Fruit fly (Drosophila melanogaster) S2 (cell line): ENCODE results near the gene CG14315.

Experiments
- CG8478 ChIP-seq: fragments of >200 bp; optimal IDR thresholded peaks from 2 replicates; lab custom pipeline; 2018
- CTCF ChIP-seq, 2 experiments: fragments of >200 bp; optimal IDR thresholded peaks; 2 replicates each; lab custom pipeline; 2018

The CG14315 gene

dm6 chr3R:18196622-18196990 is 38.1 kb downstream of the CG14315 start:
- no peak for TF ChIP-seq CTCF (optimal IDR thresholded peaks at IDR 0.05; lab: Kevin White, UChicago)
- TF ChIP-seq CG8478 (lab: Kevin White, UChicago): no peak

- no peak for TF ChIP-seq CTCF (optimal IDR thresholded peaks at IDR 0.05; lab: Kevin White, UChicago)
These were observed 38.7 kb downstream of the CG14315 start for dm6 chr3R:18196991-18197801.

- TF ChIP-seq CTCF (optimal IDR thresholded peaks at IDR 0.05; lab: Kevin White, UChicago) (no peak), CG8478 (lab: Kevin White, UChicago) (no peak)
These were observed 39.3 kb downstream of the CG14315 start for dm6 chr3R:18197802-18198148.

DNA sequence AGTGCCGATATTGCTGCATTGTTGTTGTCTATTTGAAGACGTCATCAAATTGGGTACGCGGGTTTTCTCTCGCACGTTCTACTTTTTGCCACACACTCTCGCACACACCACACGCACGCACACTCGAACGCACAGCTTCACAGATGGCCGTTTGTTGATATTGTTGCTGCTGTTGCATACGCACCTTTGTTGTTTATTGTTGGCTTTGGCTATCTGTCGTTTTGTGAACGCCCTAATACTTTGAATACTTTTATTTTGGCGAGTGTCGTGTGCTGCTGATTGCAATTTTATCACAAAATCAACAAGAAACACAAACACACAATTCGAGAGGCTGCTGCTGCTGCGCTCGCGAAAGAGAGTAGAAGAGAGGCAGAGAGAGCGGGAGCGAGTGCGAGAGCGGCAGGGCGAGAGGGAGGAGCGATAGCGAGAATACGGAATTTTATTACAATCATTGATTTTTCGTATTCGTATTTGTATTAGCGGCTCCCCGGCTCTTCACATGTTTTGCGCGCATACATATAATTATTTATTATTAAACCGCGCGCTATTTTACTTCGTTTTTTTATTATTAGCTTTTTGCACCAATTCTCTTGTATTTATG is 40.1 kb downstream of the CG14315 start:
- TF ChIP-seq CTCF (optimal IDR thresholded peaks at IDR 0.05; lab: Kevin White, UChicago): no peak
- no peak for TF ChIP-seq CG8478 (lab: Kevin White, UChicago)

DNA sequence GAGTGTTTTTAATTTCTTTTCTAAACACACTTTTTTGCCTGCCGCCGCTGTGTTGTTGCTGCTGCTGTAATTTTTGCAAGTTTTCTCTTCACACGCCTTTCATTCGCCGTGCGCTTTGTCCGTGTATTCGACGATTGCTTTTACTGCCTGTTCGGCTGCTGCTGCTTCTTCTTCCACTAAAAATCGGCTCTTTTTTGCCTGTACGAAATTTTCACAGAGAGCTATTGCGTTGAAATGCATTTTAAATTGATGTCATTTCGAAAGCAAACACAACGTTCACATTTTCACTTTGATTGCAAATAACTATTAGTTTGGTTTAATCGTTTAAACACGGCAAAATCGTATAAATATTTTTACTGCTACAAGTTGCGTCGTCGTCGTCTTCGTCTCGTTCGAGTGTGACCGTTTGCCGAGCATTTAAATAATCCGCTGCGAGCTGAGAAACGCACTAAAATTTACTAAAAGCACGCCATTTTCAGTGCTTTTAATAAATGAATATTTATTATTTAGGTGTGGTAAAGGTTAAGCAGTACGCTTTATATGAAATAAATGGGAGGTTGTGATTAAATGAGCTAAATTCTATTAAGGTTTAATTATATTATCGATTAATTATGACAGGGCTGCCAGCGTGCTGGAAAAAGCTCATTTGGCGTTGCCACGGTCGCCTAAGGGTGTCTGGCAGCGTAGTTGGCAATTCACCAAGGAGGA is 40.8 kb downstream of the CG14315 start, which contains the start of the genes Ssdp and CG7985:
Gene Ssdp (minus strand): TSS at position 419 of the 708 bp plus-strand sequence.
Gene CG7985 (plus strand): TSS at position 681 of the 708 bp plus-strand sequence.
- TF ChIP-seq CTCF (optimal IDR thresholded peaks at IDR 0.05; lab: Kevin White, UChicago) (no peak), CG8478 (lab: Kevin White, UChicago) (no peak)

DNA sequence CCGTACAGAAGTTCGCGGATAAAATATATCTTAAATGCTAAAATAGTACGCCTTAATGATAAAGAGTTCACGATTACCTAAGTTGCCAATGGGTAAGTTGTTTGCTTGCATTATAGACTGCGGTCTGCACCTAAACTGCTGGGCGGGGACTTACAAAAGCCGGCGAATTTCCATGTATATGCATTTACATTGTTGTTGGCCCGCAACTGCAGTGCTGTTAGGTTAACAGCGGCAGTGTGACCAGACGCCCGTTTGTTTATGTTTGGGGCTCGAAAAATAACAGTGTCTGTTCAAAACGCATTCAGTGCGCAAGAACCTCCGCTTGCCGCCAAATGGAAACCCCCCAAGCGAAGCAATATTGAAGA is 41.4 kb downstream of the CG14315 start:
- TF ChIP-seq CTCF (optimal IDR thresholded peaks at IDR 0.05; lab: Kevin White, UChicago) (no peak), CG8478 (lab: Kevin White, UChicago) (no peak)

DNA sequence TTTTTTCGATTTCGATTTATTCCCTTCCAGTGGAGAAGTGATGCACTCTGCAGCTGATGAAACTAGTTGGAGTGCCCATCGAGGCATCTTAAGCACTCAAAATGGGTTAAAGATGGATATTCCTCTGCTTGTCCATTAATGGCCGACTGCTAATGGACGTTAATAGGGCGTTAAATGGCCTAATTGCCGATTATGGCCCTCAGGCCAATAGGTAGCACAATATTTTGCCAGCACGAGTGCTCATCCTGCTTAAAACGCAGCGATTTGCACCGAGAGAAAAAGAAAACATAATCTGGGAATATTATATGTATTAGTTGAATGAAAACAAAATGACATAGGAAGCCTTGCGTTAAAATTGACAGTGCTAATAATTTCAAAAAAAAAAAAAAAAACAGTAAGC is 50.0 kb downstream of the CG14315 start, which contains the start of gene CG44158:
Gene CG44158 (plus strand): TSS at position 301 of the 400 bp plus-strand sequence.
- TF ChIP-seq CTCF (optimal IDR thresholded peaks at IDR 0.05; lab: Kevin White, UChicago): no peak
- no peak for TF ChIP-seq CG8478 (lab: Kevin White, UChicago)
